Worm (Caenorhabditis elegans): ENCODE measurements around the gene F25E2.3.

Gene F25E2.3

ce11 chrX:768061-768646 lies 44.8 kb downstream of the F25E2.3 start, which contains the start of the genes trap-2 and ile-2 (continued):
- TF ChIP-seq B0261.1 (tag; optimal IDR thresholded peaks at IDR 0.05) (no peak), Y53F4B.3 (GFP tag; IDR thresholded peaks at IDR 0.05) (no peak), ama-1 (optimal IDR thresholded peaks at IDR 0.05) (no peak), ama-1 (GFP tag; optimal IDR thresholded peaks at IDR 0.05) (no peak)

- TF ChIP-seq ceh-58 (GFP tag; IDR thresholded peaks at IDR 0.05) (0 out of 2 replicates have a peak, but pooled peaks have one; percentile 32), die-1 (tag; optimal IDR thresholded peaks at IDR 0.05) (no peak)
Measured at ce11 chrX:763452-763851, 49.5 kb downstream of the F25E2.3 start, which contains the start of gene dyf-11. Gene dyf-11, plus strand, starts transcription at chrX:763752.

Measured in whole organism, young adult.